Worm (Caenorhabditis elegans) whole organism, late embryonic: ENCODE results near the gene M28.10.

Experiments
- C38D4.7 ChIP-seq: fragments of 200-800 bp; sonication (Bioruptor generic); optimal IDR thresholded peaks from 2 replicates; lab custom pipeline; 2018; ENCODE audit warnings: mild to moderate bottlenecking, missing genetic modification characterization, moderate library complexity, missing compliant biosample characterization
- K02D7.2 ChIP-seq: sonication (generic microtip); optimal IDR thresholded peaks from 2 replicates; lab custom pipeline; 2017; ENCODE audit warnings: mild to moderate bottlenecking, missing genetic modification characterization, missing compliant biosample characterization
- T23F11.4 ChIP-seq: fragments of 200-800 bp; sonication (Bioruptor generic); optimal IDR thresholded peaks from 2 replicates; lab custom pipeline; 2018; ENCODE audit warnings: mild to moderate bottlenecking, missing genetic modification characterization, missing compliant biosample characterization
- dve-1 ChIP-seq: sonication (generic microtip); optimal IDR thresholded peaks from 2 replicates; lab custom pipeline; 2017; ENCODE audit warnings: antibody characterized with exemption, mild to moderate bottlenecking, missing genetic modification characterization, missing compliant biosample characterization
- ets-4 ChIP-seq: sonication (generic microtip); optimal IDR thresholded peaks from 2 replicates; lab custom pipeline; 2016; ENCODE audit warnings: missing genetic modification characterization, missing compliant biosample characterization
- hlh-13 ChIP-seq: fragments of 200-800 bp; sonication (Bioruptor generic); optimal IDR thresholded peaks from 2 replicates; lab custom pipeline; 2018; ENCODE audit warnings: mild to moderate bottlenecking, missing genetic modification characterization, missing compliant biosample characterization
- hlh-30 ChIP-seq: sonication (generic microtip); optimal IDR thresholded peaks from 2 replicates; lab custom pipeline; 2017; ENCODE audit warnings: antibody characterized with exemption, missing genetic modification characterization, missing compliant biosample characterization; ENCODE audit not compliant: insufficient read depth
- mec-3 ChIP-seq: sonication (generic microtip); optimal IDR thresholded peaks from 2 replicates; lab custom pipeline; 2016; ENCODE audit warnings: borderline replicate concordance, missing genetic modification characterization, missing compliant biosample characterization
- nhr-11 ChIP-seq: fragments of 150-350 bp; optimal IDR thresholded peaks from 2 replicates; lab custom pipeline; 2014; ENCODE audit warnings: missing biosample characterization, missing genetic modification characterization
- sox-2 ChIP-seq: fragments of 200-800 bp; sonication (Bioruptor generic); IDR thresholded peaks from 2 replicates; pipeline ENCODE4 v1.3.6; 2022; ENCODE audit warnings: missing genetic modification reagents, missing genetic modification characterization, missing compliant biosample characterization
- ttx-3 ChIP-seq: sonication (generic microtip); optimal IDR thresholded peaks from 2 replicates; lab custom pipeline; 2016; ENCODE audit warnings: missing genetic modification reagents, missing genetic modification characterization, missing compliant biosample characterization

DNA sequence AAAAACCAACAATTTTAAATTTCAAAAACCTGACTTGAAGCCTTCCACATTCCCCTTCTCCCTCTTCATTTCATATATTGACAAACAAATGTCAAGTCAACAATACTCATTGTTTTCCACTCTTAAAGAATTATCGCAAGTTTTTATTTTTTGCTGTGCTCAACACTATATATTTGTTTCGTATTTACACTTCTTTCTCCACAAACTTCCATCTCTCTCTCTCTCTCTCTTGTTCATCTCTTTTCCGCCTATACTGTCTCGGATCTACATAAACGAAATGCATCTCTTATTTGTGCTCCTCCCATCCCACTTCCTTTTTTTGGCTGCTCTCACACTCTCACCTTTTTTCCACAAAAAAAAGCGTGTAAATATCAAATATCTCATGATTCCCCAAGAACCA, 34.6 kb upstream of the M28.10 start, which contains the start of gene C14A4.12:
- TF ChIP-seq ttx-3 (tag; lab: Kevin White, UChicago) (no peak), dve-1 (tag; lab: Kevin White, UChicago) (no peak), hlh-13 (GFP tag; lab: Kevin White, UChicago) (no peak), T23F11.4 (no peak), K02D7.2 (tag; lab: Kevin White, UChicago) (no peak), hlh-30 (tag; lab: Kevin White, UChicago) (no peak), sox-2 (GFP tag; lab: Robert Waterston, UW) (no peak), C38D4.7 (GFP tag; lab: Kevin White, UChicago) (no peak), nhr-11 (tag; lab: Kevin White, UChicago) (no peak), mec-3 (tag; lab: Kevin White, UChicago) (no peak), ets-4 (tag; lab: Kevin White, UChicago) (no peak)
